Fruit fly (Drosophila melanogaster) whole organism, larva: Measurements from ENCODE around the gene CG15293.

Experiments
- noc ChIP-seq: fragments of 200-800 bp; sonication (Bioruptor generic); optimal IDR thresholded peaks from 3 replicates; lab custom pipeline; 2019; ENCODE audit warnings: missing biosample characterization, mild to moderate bottlenecking, missing genetic modification characterization, moderate library complexity

The CG15293 gene

DNA sequence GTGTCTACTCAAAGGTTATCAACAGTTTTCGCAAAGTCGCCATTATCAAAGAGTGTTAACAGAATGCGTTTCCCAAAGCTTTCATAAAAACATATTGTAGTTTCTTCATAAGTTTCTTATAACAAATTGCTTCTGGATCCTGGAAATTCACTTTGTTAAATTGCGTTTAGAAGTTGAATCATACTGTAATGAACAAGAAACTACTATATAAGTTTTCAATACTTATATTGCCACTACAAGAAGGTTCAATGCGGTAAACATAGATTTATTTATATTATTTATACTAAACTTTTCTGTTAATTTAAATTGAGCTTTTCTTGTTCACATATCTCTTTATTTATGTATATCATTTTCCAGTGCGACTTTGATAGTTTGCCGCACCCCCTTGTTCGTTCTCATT is at the start of gene CG15293:
CG15293 (minus strand) TSS at position 101 of the 400 bp plus-strand sequence.
- no peak for TF ChIP-seq noc (tag; lab: Kevin White, UChicago)

DNA sequence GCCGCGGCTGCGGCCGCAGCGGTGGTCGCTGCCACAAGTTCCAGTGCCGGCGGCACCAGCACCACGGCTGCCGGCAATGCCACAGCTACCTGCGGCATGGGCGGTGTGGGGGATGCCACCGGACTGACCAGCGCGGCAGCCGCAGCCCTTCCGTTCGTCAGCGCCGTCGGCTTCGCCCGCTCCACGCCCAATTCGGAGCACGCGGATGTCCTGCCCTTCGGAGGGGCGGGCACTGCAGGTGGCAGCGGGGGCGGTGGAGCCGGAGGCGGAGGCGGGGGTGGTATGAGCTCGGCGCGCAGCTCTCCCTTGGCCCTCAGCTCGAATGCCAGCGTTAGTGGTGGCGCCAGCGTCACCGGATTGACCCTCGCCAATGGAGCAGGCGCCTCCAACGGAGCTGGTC is 48.7 kb upstream of the CG15293 start:
- TF ChIP-seq noc (tag; lab: Kevin White, UChicago): no peak

DNA sequence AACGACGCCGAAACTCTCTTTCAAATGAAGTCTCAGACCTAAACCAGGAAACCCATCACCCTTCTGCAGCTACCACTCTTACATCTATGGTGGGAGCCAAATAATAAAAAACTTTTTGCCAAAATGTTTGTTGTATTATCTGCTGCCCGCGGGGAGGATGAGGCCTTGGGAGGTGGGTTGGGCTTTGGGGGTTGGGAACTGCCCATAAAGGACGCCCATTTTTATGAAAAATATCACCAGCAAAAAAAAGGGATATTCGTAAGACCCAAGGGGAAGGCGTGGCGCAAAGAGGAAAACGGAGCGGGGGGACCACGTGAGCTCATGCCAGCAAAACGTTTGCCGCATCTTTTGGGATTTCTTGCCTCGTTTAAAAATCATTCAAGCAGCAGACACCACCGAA is 37.1 kb upstream of the CG15293 start:
- TF ChIP-seq noc (tag; lab: Kevin White, UChicago): no peak

DNA sequence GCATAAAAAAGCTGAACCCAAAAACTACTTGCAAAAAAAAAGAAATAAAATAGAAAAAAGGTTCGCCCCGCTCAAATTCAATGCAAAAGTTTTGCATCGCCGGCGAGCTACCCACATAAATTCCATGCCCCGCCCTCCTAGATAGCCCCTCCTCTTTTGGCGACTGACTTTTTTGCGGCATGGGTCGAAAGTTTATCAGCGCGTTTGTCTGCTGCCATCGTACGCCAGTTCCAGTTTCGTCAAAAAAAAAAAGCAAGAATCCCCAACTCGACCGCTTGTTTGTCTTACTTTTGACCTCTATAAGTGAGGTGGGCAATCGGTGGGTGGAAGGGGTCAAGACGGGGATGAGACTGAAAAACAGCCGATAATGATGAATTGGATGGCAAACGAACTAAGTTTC is 33.6 kb upstream of the CG15293 start:
- TF ChIP-seq noc (tag; lab: Kevin White, UChicago): no peak

DNA sequence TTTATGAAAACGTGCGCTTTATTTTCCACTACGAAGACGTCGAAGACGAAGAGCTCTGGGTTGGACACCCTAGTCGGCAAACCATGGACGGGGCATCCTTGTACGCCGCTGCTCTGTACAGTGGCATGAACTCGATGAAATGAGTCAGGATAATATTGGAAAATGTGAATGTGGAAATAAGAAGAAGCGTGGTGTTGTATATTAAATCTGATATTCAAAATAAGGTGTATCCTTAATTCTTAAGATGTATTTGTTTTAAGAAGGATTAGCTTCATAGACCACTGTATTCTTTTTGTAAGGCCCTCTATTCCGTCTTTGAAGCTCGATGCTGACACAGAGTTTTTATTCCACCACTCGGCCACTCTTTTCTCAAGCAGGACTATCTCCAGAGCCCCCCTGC is 32.0 kb upstream of the CG15293 start:
- no peak for TF ChIP-seq noc (tag; lab: Kevin White, UChicago)

DNA sequence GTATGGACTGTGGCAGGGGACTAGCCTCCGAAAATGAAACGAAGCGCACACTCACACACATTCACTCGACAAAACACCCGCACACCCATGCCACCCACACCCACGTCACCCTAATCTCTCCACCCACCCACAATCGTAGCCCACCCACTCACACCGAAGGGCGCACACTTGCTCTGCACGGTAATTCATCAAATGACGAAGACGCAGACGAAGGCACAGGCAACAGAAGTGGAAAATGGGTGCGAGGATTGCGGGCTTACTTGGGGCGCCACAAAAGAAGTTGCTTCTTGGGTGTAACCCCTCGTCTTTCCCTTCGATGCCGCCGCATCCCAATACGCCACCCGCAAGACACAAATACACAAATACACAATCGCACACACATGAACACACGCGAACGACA is 26.9 kb upstream of the CG15293 start:
- no peak for TF ChIP-seq noc (tag; lab: Kevin White, UChicago)

DNA sequence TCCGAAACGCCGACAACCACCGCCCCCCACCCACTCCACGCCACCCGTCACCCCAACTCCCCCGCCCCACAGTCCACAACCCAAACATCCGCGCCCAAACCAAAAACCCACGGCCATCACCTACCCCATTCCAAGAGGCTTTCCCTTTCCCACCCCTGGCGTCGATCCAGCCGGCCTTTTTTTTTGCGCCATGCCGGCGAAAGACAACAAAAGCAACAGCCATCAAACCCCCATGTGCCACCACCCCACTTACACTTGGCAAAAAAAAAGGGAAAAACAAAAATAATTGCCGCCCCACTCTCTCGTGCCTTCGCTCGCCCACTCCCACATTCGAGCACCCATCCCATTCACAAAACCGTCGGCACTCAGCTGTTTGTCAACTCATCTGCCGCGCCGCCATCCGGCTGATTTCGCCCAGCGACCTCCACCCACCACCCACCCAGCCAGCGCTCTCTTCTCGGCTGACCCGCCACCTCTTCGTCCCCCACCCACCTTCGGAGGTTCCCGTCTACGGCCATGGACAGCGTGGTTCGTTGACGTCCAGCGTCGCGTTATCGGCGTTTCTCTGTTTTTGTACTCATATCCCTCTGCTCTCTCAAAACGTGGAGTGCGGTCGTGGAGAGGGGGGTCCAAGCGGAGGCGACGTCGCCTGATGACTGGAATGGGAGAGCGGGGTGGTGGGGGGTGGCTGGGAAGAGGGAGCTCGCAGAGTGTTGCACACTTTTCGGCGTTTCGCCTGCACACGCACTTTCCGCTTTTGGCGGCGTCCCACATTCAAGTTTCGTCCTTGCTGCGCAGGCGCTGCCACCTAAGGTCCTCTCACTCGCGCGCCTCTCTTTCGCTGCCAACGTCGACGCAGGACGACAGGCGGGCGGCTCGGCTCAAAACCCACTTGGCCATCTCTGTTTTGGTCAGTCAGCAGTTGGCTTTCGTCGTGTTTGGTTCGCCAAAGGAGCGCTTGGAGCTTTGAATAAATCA is 24.6 kb upstream of the CG15293 start:
- no peak for TF ChIP-seq noc (tag; lab: Kevin White, UChicago)

DNA sequence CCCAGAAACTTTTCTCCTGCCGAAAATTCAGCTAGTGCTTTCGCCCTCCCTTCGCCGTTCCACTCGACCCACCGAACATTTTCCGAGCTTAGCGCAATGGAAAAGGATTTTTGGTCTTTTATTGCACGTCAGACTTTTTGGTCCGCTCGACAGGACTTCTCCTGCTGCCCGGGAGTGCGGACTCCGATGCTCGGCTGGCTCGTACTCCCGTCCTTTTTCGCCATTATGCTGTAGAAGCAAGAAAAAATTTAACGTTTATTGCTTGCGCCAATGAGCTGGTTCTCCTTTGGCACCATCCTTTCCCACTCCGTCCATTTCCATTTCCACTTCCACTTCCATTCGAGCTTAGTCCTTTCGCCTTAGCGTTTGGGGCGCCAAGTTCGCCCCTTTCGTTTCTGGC is 16.4 kb upstream of the CG15293 start:
- TF ChIP-seq noc (tag; lab: Kevin White, UChicago): no peak

DNA sequence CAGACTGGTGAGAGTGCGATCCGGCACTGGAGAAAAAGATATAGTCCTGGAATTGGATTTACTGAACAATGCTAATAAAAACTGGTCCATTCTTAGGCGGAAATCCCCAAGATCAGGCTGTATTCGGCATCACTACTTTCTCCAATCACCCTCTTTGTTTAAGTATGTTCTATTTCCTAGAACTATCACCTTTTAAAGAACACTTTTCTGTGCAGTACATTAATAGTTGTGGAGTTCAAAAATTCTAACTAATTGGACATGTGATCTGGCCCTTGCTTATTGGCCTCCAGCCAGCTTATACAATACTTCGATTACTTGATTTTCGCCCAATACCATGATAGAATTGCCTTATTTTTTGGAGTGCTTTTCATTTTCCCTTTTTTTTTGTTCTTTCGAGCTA is 14.4 kb upstream of the CG15293 start:
- TF ChIP-seq noc (tag; lab: Kevin White, UChicago): no peak

DNA sequence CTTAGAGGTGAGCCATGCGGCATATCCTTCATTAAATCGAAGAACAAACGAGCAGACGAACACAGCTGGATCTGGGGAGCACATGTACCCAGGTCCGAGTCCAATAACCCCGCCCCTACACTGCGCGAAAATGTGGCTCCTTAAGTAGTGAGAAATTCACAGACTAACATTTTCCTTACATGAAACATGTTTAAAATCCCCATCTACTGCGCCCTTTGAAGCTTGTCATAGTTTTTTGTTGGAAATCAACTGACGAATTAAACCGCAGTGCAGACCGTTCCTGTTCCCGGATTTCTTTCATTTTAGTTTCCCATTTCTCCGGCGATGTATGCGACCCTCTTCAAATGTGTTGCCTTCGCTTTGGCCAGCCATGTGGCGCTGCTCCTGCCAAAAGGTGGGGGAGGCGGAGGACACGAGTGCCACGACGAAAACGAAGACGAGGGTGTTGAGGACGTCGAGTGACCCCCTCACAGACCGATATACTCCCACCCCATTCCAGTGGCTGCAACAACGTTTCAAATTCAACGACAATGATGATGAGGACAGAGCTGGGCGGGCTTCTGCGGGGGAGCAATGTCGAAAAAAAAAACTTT is 13.6 kb upstream of the CG15293 start:
- no peak for TF ChIP-seq noc (tag; lab: Kevin White, UChicago)

DNA sequence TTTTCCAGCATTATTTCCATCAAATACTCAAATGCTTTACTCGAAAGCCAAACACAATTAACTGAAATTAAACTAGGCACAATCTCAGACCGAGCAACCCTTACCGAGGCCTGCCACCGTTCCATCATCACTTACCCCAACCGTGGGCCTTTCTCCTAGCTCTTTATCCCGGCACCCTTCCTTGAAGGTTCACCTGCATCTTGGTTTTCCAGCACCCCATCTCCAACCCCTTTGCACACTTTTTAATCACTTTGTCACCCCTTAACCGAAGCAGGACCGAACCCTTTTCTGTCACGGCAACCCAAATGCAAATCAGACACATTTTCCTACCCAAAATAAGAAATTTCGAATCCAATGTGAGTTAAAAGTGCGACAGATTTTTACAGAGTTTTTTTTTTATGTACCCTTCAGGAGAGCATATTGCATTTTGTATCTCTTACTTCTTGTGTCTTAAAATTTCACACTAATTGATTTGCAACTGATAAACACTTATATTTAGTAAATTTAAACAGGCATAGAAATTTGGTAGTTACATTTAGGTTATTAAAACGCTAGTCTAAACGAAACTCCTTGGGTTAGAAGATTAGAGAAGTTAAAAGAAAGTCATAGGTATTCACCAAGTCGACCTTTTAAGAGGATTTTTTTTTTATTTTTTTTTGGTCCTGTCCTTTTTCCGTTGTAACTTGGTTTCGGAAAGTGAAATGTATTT is 11.6 kb upstream of the CG15293 start:
- no peak for TF ChIP-seq noc (tag; lab: Kevin White, UChicago)

DNA sequence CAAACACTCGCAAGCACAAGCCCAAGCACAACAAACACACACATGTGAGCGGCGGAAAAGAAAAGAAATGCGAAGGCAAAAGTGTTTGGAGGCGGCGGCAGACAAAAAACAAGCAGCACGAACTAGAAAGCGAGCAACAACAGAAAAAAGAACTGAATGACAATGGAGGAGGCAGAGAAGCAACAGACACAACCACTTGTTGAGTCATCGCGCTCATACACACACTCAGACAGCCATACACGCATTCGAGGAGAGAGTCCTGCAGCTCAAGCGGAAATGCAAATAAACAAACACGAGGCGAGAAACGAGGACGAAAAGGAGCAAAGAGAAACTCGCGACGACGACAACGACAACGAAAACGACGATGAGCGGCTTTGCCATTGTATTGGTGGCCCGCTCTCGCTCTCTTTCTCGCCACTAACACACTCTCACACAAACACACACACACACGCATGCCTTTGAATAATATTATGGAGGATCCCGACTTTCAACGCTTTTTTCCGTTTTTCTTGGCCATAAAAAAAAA is 6.8 kb upstream of the CG15293 start:
- no peak for TF ChIP-seq noc (tag; lab: Kevin White, UChicago)

DNA sequence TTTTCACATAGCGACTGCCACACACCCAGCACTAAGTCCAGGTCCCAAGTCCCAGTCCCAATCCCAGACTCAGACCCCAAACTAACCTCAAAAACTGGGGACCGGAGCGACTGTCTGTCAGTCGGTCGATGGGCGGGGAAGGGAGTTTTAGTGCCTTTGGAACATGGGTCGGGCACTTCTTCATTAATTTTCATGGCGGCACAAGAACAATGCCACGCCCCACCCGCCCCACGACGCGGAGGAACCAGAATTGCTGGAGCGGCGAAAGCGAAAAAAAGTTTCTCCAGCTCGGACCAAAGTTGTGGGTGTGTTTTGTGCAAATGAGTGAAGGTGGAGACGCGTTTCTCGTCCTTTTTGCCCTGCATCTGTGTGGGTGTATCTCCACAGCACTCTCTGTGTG is 4.0 kb upstream of the CG15293 start:
- no peak for TF ChIP-seq noc (tag; lab: Kevin White, UChicago)

DNA sequence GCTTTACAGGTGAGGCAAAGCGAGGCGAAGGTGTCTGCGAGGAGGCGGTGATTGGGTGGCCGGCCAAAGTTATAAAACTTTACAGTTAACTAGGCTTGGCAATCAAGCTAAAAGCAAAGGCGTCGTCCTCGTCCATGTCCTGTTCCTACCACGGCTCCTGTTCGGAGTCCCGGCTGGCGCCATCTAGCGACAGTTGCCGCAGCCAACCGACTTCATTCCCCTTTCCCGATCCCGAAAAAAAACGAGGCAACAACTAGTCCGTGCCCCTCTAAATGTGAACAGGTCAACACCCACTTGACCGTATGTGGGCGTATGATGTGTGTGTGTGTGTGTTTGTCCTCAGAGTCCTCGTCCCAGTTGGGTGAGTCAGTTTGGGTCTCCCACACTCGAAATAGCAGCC is 2.9 kb upstream of the CG15293 start:
- no peak for TF ChIP-seq noc (tag; lab: Kevin White, UChicago)

DNA sequence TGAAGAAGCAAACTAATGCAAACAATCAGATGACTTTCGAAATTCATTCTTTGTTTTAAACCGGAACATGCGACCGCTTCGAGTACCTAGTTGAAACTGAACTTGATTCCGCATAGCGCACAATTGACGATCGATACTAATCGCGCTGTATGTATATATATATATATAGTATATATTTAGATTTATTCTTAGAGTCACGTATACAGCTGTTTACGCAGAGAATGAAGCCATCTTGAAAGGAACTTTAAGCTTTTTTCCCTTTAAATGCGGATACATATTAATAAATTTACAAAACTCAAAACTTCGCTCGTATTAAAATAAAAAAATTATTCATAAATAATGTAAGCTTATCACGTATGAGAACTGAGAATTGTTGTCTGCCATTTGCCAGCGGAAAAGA is 1.4 kb upstream of the CG15293 start, which contains the start of gene CG31769:
CG31769 (minus strand) TSS at position 101 of the 400 bp plus-strand sequence.
- no peak for TF ChIP-seq noc (tag; lab: Kevin White, UChicago)

DNA sequence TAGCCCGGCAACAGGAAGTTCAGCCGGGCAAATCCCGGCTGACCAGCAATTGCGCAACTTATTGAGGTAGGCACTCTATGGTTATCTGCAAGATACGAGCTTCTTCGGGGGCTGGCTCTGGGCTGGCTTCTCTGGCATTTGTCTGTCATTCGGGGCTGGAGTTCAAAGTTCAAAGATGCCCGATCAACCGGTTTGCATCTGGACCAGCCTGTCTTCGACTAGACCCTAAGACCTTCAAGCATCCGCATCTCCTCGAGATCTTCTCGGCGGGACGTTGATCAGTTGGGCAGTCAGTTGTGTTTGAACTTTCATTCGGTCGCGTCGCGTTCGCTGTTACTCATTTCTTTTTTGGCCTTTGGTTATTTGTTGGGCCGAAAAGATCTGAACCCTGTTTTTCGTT is 5.5 kb downstream of the CG15293 start, which contains the start of gene CG46301:
CG46301 (plus strand) TSS at position 301 of the 400 bp plus-strand sequence.
- TF ChIP-seq noc (tag; lab: Kevin White, UChicago): no peak
